Worm (Caenorhabditis elegans) whole organism, young adult: Measurements from ENCODE around the gene F45G2.9.

ENCODE experiments used
- C06A6.2 ChIP-seq: fragments of 200-800 bp; sonication (Bioruptor generic); conservative IDR thresholded peaks from 2 replicates; pipeline ENCODE4 v1.3.6; 2022; ENCODE audit warnings: missing genetic modification characterization, missing compliant biosample characterization
- F23B12.7 ChIP-seq: sonication (generic microtip); optimal IDR thresholded peaks from 2 replicates; lab custom pipeline; 2017; ENCODE audit warnings: missing genetic modification characterization, mild to moderate bottlenecking, missing compliant biosample characterization, antibody characterized with exemption, moderate library complexity; ENCODE audit not compliant: insufficient read depth
- F33H1.4 ChIP-seq: fragments of 200-800 bp; sonication (Bioruptor generic); IDR thresholded peaks from 2 replicates; pipeline ENCODE4 v1.3.6; 2022; ENCODE audit warnings: missing genetic modification reagents, missing genetic modification characterization, missing compliant biosample characterization
- F37B4.10 ChIP-seq: fragments of 200-800 bp; sonication (Bioruptor generic); IDR thresholded peaks from 2 replicates; pipeline ENCODE4 v1.3.6; 2022; ENCODE audit warnings: missing genetic modification characterization, missing compliant biosample characterization
- F39B2.1 ChIP-seq: fragments of 200-800 bp; sonication (Bioruptor generic); IDR thresholded peaks from 2 replicates; pipeline ENCODE4 v1.3.6; 2022; ENCODE audit warnings: missing genetic modification reagents, missing genetic modification characterization, missing compliant biosample characterization
- K11D2.4 ChIP-seq: fragments of 200-800 bp; sonication (Bioruptor generic); IDR thresholded peaks from 2 replicates; pipeline ENCODE4 v1.3.6; 2022; ENCODE audit warnings: missing genetic modification reagents, missing genetic modification characterization, missing compliant biosample characterization
- T26A5.8 ChIP-seq: sonication (generic microtip); optimal IDR thresholded peaks from 2 replicates; lab custom pipeline; 2016; ENCODE audit warnings: missing genetic modification characterization, missing compliant biosample characterization
- Y56A3A.18 ChIP-seq: fragments of 200-800 bp; sonication (Bioruptor generic); IDR thresholded peaks from 2 replicates; pipeline ENCODE4 v1.3.6; 2022; ENCODE audit warnings: missing genetic modification reagents, missing genetic modification characterization, missing compliant biosample characterization
- Y79H2A.3 ChIP-seq: fragments of 200-800 bp; sonication (Bioruptor generic); conservative IDR thresholded peaks from 2 replicates; pipeline ENCODE4 v1.3.6; 2022; ENCODE audit warnings: missing genetic modification reagents, missing genetic modification characterization, missing compliant biosample characterization
- atf-7 ChIP-seq: sonication (generic microtip); optimal IDR thresholded peaks from 2 replicates; lab custom pipeline; 2017; ENCODE audit warnings: mild to moderate bottlenecking, missing genetic modification characterization, missing compliant biosample characterization
- athp-1 ChIP-seq: sonication (generic microtip); optimal IDR thresholded peaks from 2 replicates; lab custom pipeline; 2017; ENCODE audit warnings: mild to moderate bottlenecking, missing genetic modification characterization, missing compliant biosample characterization
- attf-5 ChIP-seq: fragments of 200-800 bp; sonication (Bioruptor generic); optimal IDR thresholded peaks from 2 replicates; lab custom pipeline; 2018; ENCODE audit warnings: mild to moderate bottlenecking, missing genetic modification characterization, missing compliant biosample characterization
- ceh-100 ChIP-seq: fragments of 200-800 bp; sonication (Bioruptor generic); IDR thresholded peaks from 2 replicates; pipeline ENCODE4 v1.3.6; 2022; ENCODE audit warnings: missing genetic modification reagents, missing genetic modification characterization, missing compliant biosample characterization
- ceh-58 ChIP-seq: fragments of 200-800 bp; sonication (Bioruptor generic); IDR thresholded peaks from 2 replicates; pipeline ENCODE4 v1.3.6; 2022; ENCODE audit warnings: missing genetic modification characterization, missing compliant biosample characterization
- chd-7 ChIP-seq: sonication (generic microtip); optimal IDR thresholded peaks from 2 replicates; lab custom pipeline; 2016; ENCODE audit warnings: mild to moderate bottlenecking, missing genetic modification characterization, moderate library complexity, missing compliant biosample characterization
- die-1 ChIP-seq: sonication (generic microtip); optimal IDR thresholded peaks from 2 replicates; lab custom pipeline; 2016; ENCODE audit warnings: missing genotype, mild to moderate bottlenecking, missing genetic modification characterization, missing compliant biosample characterization
- dox-1 ChIP-seq: fragments of 200-800 bp; sonication (Bioruptor generic); IDR thresholded peaks from 2 replicates; pipeline ENCODE4 v1.3.6; 2022; ENCODE audit warnings: missing genetic modification reagents, missing genetic modification characterization, missing compliant biosample characterization
- dpl-1 ChIP-seq: fragments of 150-350 bp; optimal IDR thresholded peaks from 2 replicates; lab custom pipeline; 2014; ENCODE audit warnings: missing biosample characterization, missing genetic modification reagents, missing genetic modification characterization
- egl-44 ChIP-seq: fragments of 200-800 bp; sonication (Bioruptor generic); IDR thresholded peaks from 2 replicates; pipeline ENCODE4 v1.3.6; 2022; ENCODE audit warnings: missing genetic modification reagents, missing genetic modification characterization, missing compliant biosample characterization
- egrh-3 ChIP-seq: fragments of 200-800 bp; sonication (Bioruptor generic); IDR thresholded peaks from 2 replicates; pipeline ENCODE4 v1.3.6; 2022; ENCODE audit warnings: missing genetic modification reagents, missing genetic modification characterization, missing compliant biosample characterization
- fkh-3 ChIP-seq: sonication (generic microtip); optimal IDR thresholded peaks from 2 replicates; lab custom pipeline; 2016; ENCODE audit warnings: mild to moderate bottlenecking, missing genetic modification characterization, missing compliant biosample characterization
- him-1 ChIP-seq: sonication (generic microtip); optimal IDR thresholded peaks from 2 replicates; lab custom pipeline; 2016; ENCODE audit warnings: missing genotype, missing genetic modification reagents, missing genetic modification characterization, missing compliant biosample characterization
- hlh-12 ChIP-seq: sonication (generic microtip); optimal IDR thresholded peaks from 2 replicates; lab custom pipeline; 2016; ENCODE audit warnings: missing genetic modification characterization, missing compliant biosample characterization
- lin-35 ChIP-seq, 3 experiments: fragments of 150-350 bp in 2 of 3; sonication (generic microtip) in 1 of 3; optimal IDR thresholded peaks; 2 replicates each; lab custom pipeline; 2014 to 2018; ENCODE audit warnings: missing biosample characterization in 3 of 3, missing genetic modification characterization in 3 of 3, missing genetic modification reagents in 3 of 3
- lin-40 ChIP-seq: sonication (generic microtip); optimal IDR thresholded peaks from 2 replicates; lab custom pipeline; 2016; ENCODE audit warnings: missing genetic modification characterization, mild to moderate bottlenecking, missing compliant biosample characterization, missing genotype, missing genetic modification reagents
- lir-1 ChIP-seq: fragments of 200-800 bp; sonication (Bioruptor generic); conservative IDR thresholded peaks from 2 replicates; pipeline ENCODE4 v1.3.6; 2022; ENCODE audit warnings: missing genetic modification reagents, missing genetic modification characterization, missing compliant biosample characterization
- madf-10 ChIP-seq: sonication (generic microtip); optimal IDR thresholded peaks from 2 replicates; lab custom pipeline; 2016; ENCODE audit warnings: mild to moderate bottlenecking, missing genetic modification characterization, missing compliant biosample characterization
- madf-3 ChIP-seq: fragments of 200-800 bp; sonication (Bioruptor generic); IDR thresholded peaks from 2 replicates; pipeline ENCODE4 v1.3.6; 2022; ENCODE audit warnings: missing genetic modification reagents, missing genetic modification characterization, missing compliant biosample characterization
- madf-6 ChIP-seq: fragments of 200-800 bp; sonication (Bioruptor generic); IDR thresholded peaks from 2 replicates; pipeline ENCODE4 v1.3.6; 2022; ENCODE audit warnings: missing genetic modification reagents, missing genetic modification characterization, missing compliant biosample characterization
- mcd-1 ChIP-seq: fragments of 200-800 bp; sonication (Bioruptor generic); IDR thresholded peaks from 2 replicates; pipeline ENCODE4 v1.3.6; 2022; ENCODE audit warnings: missing genetic modification reagents, missing genetic modification characterization, missing compliant biosample characterization
- mxl-1 ChIP-seq: sonication (generic microtip); optimal IDR thresholded peaks from 2 replicates; lab custom pipeline; 2016; ENCODE audit warnings: missing genetic modification characterization, missing compliant biosample characterization
- nfyb-1 ChIP-seq: fragments of 200-800 bp; sonication (Bioruptor generic); IDR thresholded peaks from 2 replicates; pipeline ENCODE4 v1.3.6; 2022; ENCODE audit warnings: missing genetic modification reagents, missing genetic modification characterization, missing compliant biosample characterization
- nhr-80 ChIP-seq: sonication (generic microtip); optimal IDR thresholded peaks from 2 replicates; lab custom pipeline; 2016; ENCODE audit warnings: missing genetic modification characterization, missing compliant biosample characterization
- pbrm-1 ChIP-seq: fragments of 200-800 bp; sonication (Bioruptor generic); IDR thresholded peaks from 2 replicates; pipeline ENCODE4 v1.3.6; 2022; ENCODE audit warnings: missing genetic modification reagents, missing genetic modification characterization, missing compliant biosample characterization
- pha-4 ChIP-seq: fragments of 150-350 bp; sonication (generic microtip); optimal IDR thresholded peaks from 2 replicates; lab custom pipeline; 2014; ENCODE audit warnings: missing biosample characterization, missing genetic modification reagents, missing genetic modification characterization
- rec-8 ChIP-seq, 2 experiments: sonication (generic microtip); optimal IDR thresholded peaks; 2 replicates each; lab custom pipeline; 2016; ENCODE audit warnings: mild to moderate bottlenecking in 2 of 2, missing genetic modification characterization in 2 of 2, missing genetic modification reagents in 2 of 2, missing genotype in 2 of 2, missing biosample characterization in 1 of 2, missing compliant biosample characterization in 1 of 2, moderate library complexity in 1 of 2
- repo-1 ChIP-seq: sonication (generic microtip); optimal IDR thresholded peaks from 2 replicates; lab custom pipeline; 2017; ENCODE audit warnings: mild to moderate bottlenecking, missing genetic modification characterization, missing compliant biosample characterization
- snpc-1.3 ChIP-seq: sonication (generic microtip); optimal IDR thresholded peaks from 2 replicates; lab custom pipeline; 2017; ENCODE audit warnings: missing genetic modification characterization, mild to moderate bottlenecking, missing compliant biosample characterization, antibody characterized with exemption, moderate library complexity, missing genotype, missing genetic modification reagents; ENCODE audit not compliant: insufficient read depth
- snpc-3.4 ChIP-seq: sonication (generic microtip); optimal IDR thresholded peaks from 2 replicates; lab custom pipeline; 2017; ENCODE audit warnings: missing genetic modification characterization, mild to moderate bottlenecking, missing compliant biosample characterization, antibody characterized with exemption, moderate library complexity, missing genotype, missing genetic modification reagents
- snpc-4 ChIP-seq, 5 experiments: fragments of 150-350 bp in 1 of 5; sonication (generic microtip) in 4 of 5; optimal IDR thresholded peaks; 2 replicates each; lab custom pipeline; 2014 to 2018; ENCODE audit warnings: missing genetic modification characterization in 5 of 5, missing biosample characterization in 3 of 5, antibody characterized with exemption in 2 of 5, mild to moderate bottlenecking in 2 of 5, missing compliant biosample characterization in 2 of 5, missing genotype in 2 of 5, moderate library complexity in 2 of 5, missing genetic modification reagents in 1 of 5
- unc-62 ChIP-seq: fragments of 150-350 bp; optimal IDR thresholded peaks from 2 replicates; lab custom pipeline; 2014; ENCODE audit warnings: missing biosample characterization, missing genetic modification reagents, missing genetic modification characterization
- ztf-18 ChIP-seq: sonication (generic microtip); optimal IDR thresholded peaks from 2 replicates; lab custom pipeline; 2016; ENCODE audit warnings: missing genotype, mild to moderate bottlenecking, missing genetic modification characterization, missing compliant biosample characterization
- ztf-28 ChIP-seq: fragments of 200-800 bp; sonication (Bioruptor generic); IDR thresholded peaks from 2 replicates; pipeline ENCODE4 v1.3.6; 2022; ENCODE audit warnings: missing genetic modification reagents, missing genetic modification characterization, missing compliant biosample characterization

Gene F45G2.9

ce11 chrIII:13465918-13466592, 29.3 kb upstream of the F45G2.9 start, which contains the start of gene cdk-5 (continued):
- peak; percentile 96 for TF ChIP-seq ztf-18 (tag; lab: Kevin White, UChicago)
- TF ChIP-seq snpc-3.4 = peak; percentile 72
- TF ChIP-seq madf-6 (GFP tag; lab: Robert Waterston, UW) = peak; percentile 66
- TF ChIP-seq Y79H2A.3 (GFP tag; lab: Robert Waterston, UW) = no peak
- peak; percentile 16 for TF ChIP-seq atf-7 (tag; lab: Kevin White, UChicago)
- TF ChIP-seq ceh-100 (GFP tag; lab: Robert Waterston, UW) = peak; percentile 58; the same call in 1 of the 2 replicates
- no peak for TF ChIP-seq F23B12.7 (tag; lab: Kevin White, UChicago)
- peak; percentile 68 for TF ChIP-seq mcd-1 (GFP tag; lab: Robert Waterston, UW)
- peak; percentile 52; the same call in 1 of the 2 replicates for TF ChIP-seq Y56A3A.18
- TF ChIP-seq chd-7 (tag; lab: Kevin White, UChicago) = no peak
- TF ChIP-seq F33H1.4 (GFP tag; lab: Robert Waterston, UW) = peak; percentile 75
- TF ChIP-seq repo-1 (tag; lab: Kevin White, UChicago) = peak; percentile 69
- TF ChIP-seq rec-8 (tag; optimal IDR thresholded peaks at IDR 0.05; lab: Kevin White, UChicago) = no peak
- peak in 1 of 3 experiments; percentile 82 for TF ChIP-seq lin-35 (GFP tag; optimal IDR thresholded peaks at IDR 0.05; lab: Kevin White, UChicago)
- TF ChIP-seq lir-1 (GFP tag; lab: Robert Waterston, UW) = no peak
- no peak for TF ChIP-seq hlh-12 (tag; lab: Kevin White, UChicago)
- TF ChIP-seq pbrm-1 (GFP tag; lab: Robert Waterston, UW) = peak; percentile 77; the same call in 1 of the 2 replicates
- TF ChIP-seq attf-5 = peak; percentile 18
- TF ChIP-seq pha-4 (tag; lab: Kevin White, UChicago) = peak; percentile 69
- no peak for TF ChIP-seq him-1 (tag; lab: Kevin White, UChicago)
- no peak for TF ChIP-seq die-1 (tag; lab: Kevin White, UChicago)
- peak; percentile 15 for TF ChIP-seq madf-10 (tag; lab: Kevin White, UChicago)
- no peak for TF ChIP-seq fkh-3 (tag; lab: Kevin White, UChicago)
- peak; percentile 11 for TF ChIP-seq dpl-1 (GFP tag; lab: Kevin White, UChicago)
- TF ChIP-seq ceh-58 = no peak

- TF ChIP-seq F39B2.1 (peak; percentile 84), snpc-3.4 (peak; percentile 63), unc-62 (GFP tag; lab: Kevin White, UChicago) (no peak), dox-1 (GFP tag; lab: Robert Waterston, UW) (peak; percentile 83), ztf-28 (GFP tag; lab: Robert Waterston, UW) (0 out of 2 replicates have a peak, but pooled peaks have one; percentile 47), nfyb-1 (peak; percentile 94), egrh-3 (GFP tag; lab: Robert Waterston, UW) (0 out of 2 replicates have a peak, but pooled peaks have one; percentile 9), nhr-80 (peak; percentile 90), atf-7 (tag; lab: Kevin White, UChicago) (peak; percentile 81), lin-40 (peak; percentile 51), T26A5.8 (tag; lab: Kevin White, UChicago) (peak; percentile 98), K11D2.4 (GFP tag; lab: Robert Waterston, UW) (peak; percentile 77; the same call in 1 of the 2 replicates), ceh-58 (peak; percentile 89; the same call in 1 of the 2 replicates), egl-44 (GFP tag; lab: Robert Waterston, UW) (0 out of 2 replicates have a peak, but pooled peaks have one; percentile 36), snpc-4 (GFP tag; optimal IDR thresholded peaks at IDR 0.05; lab: Kevin White, UChicago) (no peak), snpc-4 (tag; optimal IDR thresholded peaks at IDR 0.05; lab: Kevin White, UChicago) (peak in 3 of 4 experiments; percentile 51 to 79 (median 56)), snpc-1.3 (tag; lab: Kevin White, UChicago) (peak; percentile 90), madf-3 (peak; percentile 87), athp-1 (tag; lab: Kevin White, UChicago) (peak; percentile 98), C06A6.2 (GFP tag; lab: Robert Waterston, UW) (peak; percentile 73), F37B4.10 (GFP tag; lab: Robert Waterston, UW) (0 out of 2 replicates have a peak, but pooled peaks have one; percentile 57), mxl-1 (tag; lab: Kevin White, UChicago) (peak; percentile 75)
These were observed 28.0 kb upstream of the F45G2.9 start, which contains the start of gene kel-3 for ce11 chrIII:13464493-13465362. kel-3 (plus strand) TSS chrIII:13464820.
